Worm (Caenorhabditis elegans) whole organism, young adult: ENCODE measurements around the gene fbxa-79.

Experiments used
- dpl-1 ChIP-seq: fragments of 150-350 bp; optimal IDR thresholded peaks from 2 replicates; lab custom pipeline; 2014; ENCODE audit warnings: missing biosample characterization, missing genetic modification reagents, missing genetic modification characterization
- gei-17 ChIP-seq: fragments of 200-800 bp; sonication (Bioruptor generic); optimal IDR thresholded peaks from 2 replicates; lab custom pipeline; 2018; ENCODE audit warnings: mild to moderate bottlenecking, missing genetic modification characterization, missing compliant biosample characterization

ce11 chrIII:1347003-1347402, 38.9 kb upstream of the fbxa-79 start:
- no peak for TF ChIP-seq gei-17 (GFP tag; lab: Kevin White, UChicago)
- TF ChIP-seq dpl-1 (GFP tag; lab: Kevin White, UChicago): no peak
